Worm (Caenorhabditis elegans): ENCODE measurements around the gene srj-14.

Gene srj-14

DNA sequence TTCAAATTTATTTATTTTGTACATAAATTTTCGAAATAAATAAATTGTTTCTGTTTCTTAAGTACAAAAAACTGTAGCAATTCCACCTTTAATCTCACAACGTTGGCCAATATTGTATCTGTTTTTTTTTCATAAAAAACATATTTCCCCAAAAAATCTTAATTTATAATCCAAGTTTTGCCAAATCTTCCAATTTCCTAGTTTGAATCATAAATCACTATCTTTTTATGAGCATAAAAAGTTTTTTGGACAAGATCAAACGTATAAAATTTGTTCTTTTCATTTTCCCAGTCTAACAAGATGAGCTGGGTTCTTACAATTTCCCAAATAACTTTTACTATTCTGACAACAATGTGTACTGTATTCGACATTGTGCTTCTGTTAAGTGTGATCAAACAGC lies 50.7 kb downstream of the srj-14 start, which contains the start of gene srxa-4:
Gene srxa-4, plus strand, starts transcription at position 301 of the 400 bp plus-strand sequence.
- TF ChIP-seq nhr-237 (tag; optimal IDR thresholded peaks at IDR 0.05) = no peak
- no peak for TF ChIP-seq lin-11 (tag; optimal IDR thresholded peaks at IDR 0.05)
- TF ChIP-seq fos-1 (tag; optimal IDR thresholded peaks at IDR 0.05) = no peak
- TF ChIP-seq skn-1 (tag; optimal IDR thresholded peaks at IDR 0.05) = no peak
- no peak for TF ChIP-seq nhr-11 (tag; optimal IDR thresholded peaks at IDR 0.05)
- no peak for TF ChIP-seq R02D3.7 (tag; optimal IDR thresholded peaks at IDR 0.05)
- no peak for TF ChIP-seq snpc-4 (tag; optimal IDR thresholded peaks at IDR 0.05)
- TF ChIP-seq elt-1 (tag; optimal IDR thresholded peaks at IDR 0.05) = no peak
- TF ChIP-seq lsy-2 (tag; optimal IDR thresholded peaks at IDR 0.05) = no peak
- TF ChIP-seq gmeb-1 (tag; optimal IDR thresholded peaks at IDR 0.05) = no peak
- TF ChIP-seq nhr-25 (tag; optimal IDR thresholded peaks at IDR 0.05) = no peak
- TF ChIP-seq nhr-21 (tag; optimal IDR thresholded peaks at IDR 0.05) = no peak
- no peak for TF ChIP-seq lin-39 (tag; optimal IDR thresholded peaks at IDR 0.05)
- TF ChIP-seq ceh-16 (tag; optimal IDR thresholded peaks at IDR 0.05) = no peak
- no peak for TF ChIP-seq ztf-11 (tag; optimal IDR thresholded peaks at IDR 0.05)
- TF ChIP-seq unc-55 (GFP tag; optimal IDR thresholded peaks at IDR 0.05) = no peak
- no peak for TF ChIP-seq sem-4 (tag; optimal IDR thresholded peaks at IDR 0.05)
- no peak for TF ChIP-seq mab-5 (tag; optimal IDR thresholded peaks at IDR 0.05)
